Fruit fly (Drosophila melanogaster): ENCODE measurements around the gene CG12229.

The CG12229 gene

dm6 chr3L:17476496-17476895 lies 40.3 kb upstream of the CG12229 start:
- TF ChIP-seq rib (GFP tag; IDR thresholded peaks at IDR 0.05) (no peak), Atf6 (GFP tag; IDR thresholded peaks at IDR 0.05) (0 out of 2 replicates have a peak, but pooled peaks have one; percentile 6), CG10274 (GFP tag; optimal IDR thresholded peaks at IDR 0.05) (no peak), ftz-f1 (GFP tag; optimal IDR thresholded peaks at IDR 0.05) (peak; percentile 78), MESR4 (GFP tag; optimal IDR thresholded peaks at IDR 0.05) (peak; percentile 50), slbo (GFP tag; IDR thresholded peaks at IDR 0.05) (0 out of 2 replicates have a peak, but pooled peaks have one; percentile 13), Pdp1 (GFP tag; optimal IDR thresholded peaks at IDR 0.05) (peak in 1 of 2 experiments; percentile 76)

- peak; percentile 22 for TF ChIP-seq CG5245 (GFP tag; optimal IDR thresholded peaks at IDR 0.05)
- peak; percentile 47; the same call in 1 of the 3 replicates for TF ChIP-seq row (GFP tag; IDR thresholded peaks at IDR 0.05)
- TF ChIP-seq Hr51 (GFP tag; optimal IDR thresholded peaks at IDR 0.05) = peak; percentile 35 to 55
- peak; percentile 8 for TF ChIP-seq scrt (GFP tag; optimal IDR thresholded peaks at IDR 0.05)
- TF ChIP-seq amos (GFP tag; IDR thresholded peaks at IDR 0.05; ENCODE audit: partially characterized antibody) = peak; percentile 78; the same call in 1 of the 2 replicates
- no peak for TF ChIP-seq pb (GFP tag; optimal IDR thresholded peaks at IDR 0.05)
- peak; percentile 43 for TF ChIP-seq CG34376 (GFP tag; optimal IDR thresholded peaks at IDR 0.05)
- TF ChIP-seq CG14860 (GFP tag; IDR thresholded peaks at IDR 0.05; ENCODE audit: partially characterized antibody) = peak; percentile 66; the same call in 2 of the 3 replicates
- TF ChIP-seq phol (tag; optimal IDR thresholded peaks at IDR 0.05) = peak; percentile 63
- TF ChIP-seq tap (tag; optimal IDR thresholded peaks at IDR 0.05) = no peak
- TF ChIP-seq Doc3 (GFP tag; IDR thresholded peaks at IDR 0.05; ENCODE audit: partially characterized antibody) = peak; percentile 76; the same call in 2 of the 3 replicates
- TF ChIP-seq HLH4C (GFP tag; IDR thresholded peaks at IDR 0.05; ENCODE audit: partially characterized antibody) = peak; percentile 77
- TF ChIP-seq hkb (optimal IDR thresholded peaks at IDR 0.05) = peak; percentile 23
- no peak; the same call in 1 of the 2 replicates for TF ChIP-seq hkb (GFP tag; IDR thresholded peaks at IDR 0.05)
- peak; percentile 31 for TF ChIP-seq CG9727 (GFP tag; optimal IDR thresholded peaks at IDR 0.05)
- no peak for TF ChIP-seq oc (tag; optimal IDR thresholded peaks at IDR 0.05)
- peak; percentile 48; the same call in 2 of the 3 replicates for TF ChIP-seq CG17361 (GFP tag; IDR thresholded peaks at IDR 0.05)
- TF ChIP-seq onecut (GFP tag; IDR thresholded peaks at IDR 0.05) = peak; percentile 74
- peak; percentile 39 for TF ChIP-seq CG10209 (GFP tag; optimal IDR thresholded peaks at IDR 0.05)
- TF ChIP-seq Jarid2 (GFP tag; optimal IDR thresholded peaks at IDR 0.05) = no peak
- peak; percentile 36 for TF ChIP-seq CG13123 (GFP tag; optimal IDR thresholded peaks at IDR 0.05)
- no peak for TF ChIP-seq cwo (GFP tag; optimal IDR thresholded peaks at IDR 0.05)
- peak; percentile 35 for TF ChIP-seq Dp (GFP tag; optimal IDR thresholded peaks at IDR 0.05)
- no peak for TF ChIP-seq CG3407 (GFP tag; optimal IDR thresholded peaks at IDR 0.05)
- peak; percentile 44 for TF ChIP-seq ind (GFP tag; optimal IDR thresholded peaks at IDR 0.05)
- TF ChIP-seq tna (GFP tag; IDR thresholded peaks at IDR 0.05; ENCODE audit: partially characterized antibody) = peak; percentile 43; the same call in 1 of the 2 replicates
- TF ChIP-seq lola (GFP tag; optimal IDR thresholded peaks at IDR 0.05) = peak in 1 of 3 experiments; percentile 6
- TF ChIP-seq CoRest (tag; optimal IDR thresholded peaks at IDR 0.05) = peak; percentile 46
- TF ChIP-seq sob (GFP tag; IDR thresholded peaks at IDR 0.05) = peak; percentile 62; the same call in 1 of the 2 replicates
- TF ChIP-seq CG13287 (GFP tag; IDR thresholded peaks at IDR 0.05; ENCODE audit: partially characterized antibody) = peak; percentile 87
- no peak for TF ChIP-seq CG8944 (GFP tag; optimal IDR thresholded peaks at IDR 0.05)
- TF ChIP-seq pho (GFP tag; optimal IDR thresholded peaks at IDR 0.05) = no peak
- TF ChIP-seq HmgZ (tag; optimal IDR thresholded peaks at IDR 0.05) = peak; percentile 59
- peak; percentile 21; the same call in 1 of the 2 replicates for TF ChIP-seq CG17328 (GFP tag; IDR thresholded peaks at IDR 0.05)
- peak; percentile 37 for TF ChIP-seq CG4854 (GFP tag; optimal IDR thresholded peaks at IDR 0.05)
- peak; percentile 6 for TF ChIP-seq kay (GFP tag; optimal IDR thresholded peaks at IDR 0.05)
- TF ChIP-seq CG7928 (GFP tag; optimal IDR thresholded peaks at IDR 0.05) = peak; percentile 54
- TF ChIP-seq az2 (GFP tag; optimal IDR thresholded peaks at IDR 0.05) = peak; percentile 18
- TF ChIP-seq grau (tag; optimal IDR thresholded peaks at IDR 0.05) = peak; percentile 49
- TF ChIP-seq CG10654 (GFP tag; optimal IDR thresholded peaks at IDR 0.05) = peak; percentile 11
These were observed 39.8 kb upstream of the CG12229 start, which contains the start of gene CG34250 for dm6 chr3L:17475979-17476393. CG34250 (plus strand) TSS chr3L:17476222.
